Fruit fly (Drosophila melanogaster) whole organism, embryonic: Measurements from ENCODE around the gene CG15336.

Experiments
- CG17912 ChIP-seq: fragments of 200-800 bp; sonication (Bioruptor generic); optimal IDR thresholded peaks from 2 replicates; lab custom pipeline; 2018; ENCODE audit warnings: missing biosample characterization, mild to moderate bottlenecking, missing genetic modification characterization
- CG43689 ChIP-seq: fragments of 200-800 bp; sonication (Bioruptor generic); IDR thresholded peaks from 2 replicates; pipeline ENCODE4 v1.3.6; 2022; ENCODE audit warnings: missing biosample characterization, missing genetic modification characterization
- CG6854 ChIP-seq: fragments of 200-800 bp; sonication (Bioruptor generic); optimal IDR thresholded peaks from 3 replicates; lab custom pipeline; 2017; ENCODE audit warnings: missing biosample characterization, mild to moderate bottlenecking, missing genetic modification characterization
- GATAe ChIP-seq: fragments of 200-800 bp; sonication (Bioruptor generic); conservative IDR thresholded peaks from 2 replicates; pipeline ENCODE4 v1.3.6; 2022; ENCODE audit warnings: missing biosample characterization, missing genetic modification characterization
- Jarid2 ChIP-seq: fragments of 200-800 bp; sonication (Bioruptor generic); optimal IDR thresholded peaks from 3 replicates; lab custom pipeline; 2017; ENCODE audit warnings: mild to moderate bottlenecking, missing biosample characterization, missing genetic modification reagents, missing genetic modification characterization
- Lhr ChIP-seq: fragments of 200-800 bp; sonication (Bioruptor generic); optimal IDR thresholded peaks from 3 replicates; lab custom pipeline; 2017; ENCODE audit warnings: mild to moderate bottlenecking, missing biosample characterization, missing genetic modification reagents, missing genetic modification characterization
- ftz-f1 ChIP-seq: fragments of 200-800 bp; sonication (Bioruptor generic); optimal IDR thresholded peaks from 2 replicates; lab custom pipeline; 2016; ENCODE audit warnings: missing biosample characterization, missing genetic modification characterization
- ind ChIP-seq: fragments of 200-800 bp; sonication (Bioruptor generic); optimal IDR thresholded peaks from 3 replicates; lab custom pipeline; 2016; ENCODE audit warnings: missing biosample characterization, missing genetic modification characterization
- lola ChIP-seq, 3 experiments: fragments of >200 bp in 2 of 3; fragments of 200-800 bp in 1 of 3; sonication (Bioruptor generic) in 1 of 3; optimal IDR thresholded peaks; 2 replicates each; lab custom pipeline; 2017 to 2019; ENCODE audit warnings: missing biosample characterization in 3 of 3, missing genetic modification characterization in 3 of 3, mild to moderate bottlenecking in 1 of 3, moderate library complexity in 1 of 3
- usp ChIP-seq: fragments of >200 bp; optimal IDR thresholded peaks from 2 replicates; lab custom pipeline; 2017; ENCODE audit warnings: missing biosample characterization, missing genetic modification characterization

- TF ChIP-seq Lhr (GFP tag; lab: Kevin White, UChicago) (no peak), lola (GFP tag; optimal IDR thresholded peaks at IDR 0.05; lab: Kevin White, UChicago) (no peak), Jarid2 (GFP tag; lab: Kevin White, UChicago) (no peak), ftz-f1 (no peak), usp (GFP tag; lab: Kevin White, UChicago) (no peak), CG43689 (no peak), CG17912 (GFP tag; lab: Kevin White, UChicago) (no peak), GATAe (no peak), ind (no peak), CG6854 (no peak)
These were observed 15.7 kb downstream of the CG15336 start for dm6 chrX:8163452-8163851.
